Worm (Caenorhabditis elegans): ENCODE measurements around the gene elf-1.

ce11 chrIII:754371-754770 is 65.4 kb downstream of the elf-1 start:
- TF ChIP-seq unc-120 (tag; optimal IDR thresholded peaks at IDR 0.05; ENCODE audit: poor library complexity, severe bottlenecking) (no peak), unc-62 (GFP tag; optimal IDR thresholded peaks at IDR 0.05) (no peak), nhr-12 (tag; optimal IDR thresholded peaks at IDR 0.05) (no peak)

All from whole organism, mixed stage, embryonic.